Worm (Caenorhabditis elegans) whole organism, L1 larva: ENCODE results near the gene nhr-121.

Experiments
- C04F5.9 ChIP-seq: sonication (generic microtip); optimal IDR thresholded peaks from 2 replicates; lab custom pipeline; 2016; ENCODE audit warnings: missing genetic modification characterization, missing compliant biosample characterization
- F16B12.6 ChIP-seq: fragments of 150-350 bp; optimal IDR thresholded peaks from 2 replicates; lab custom pipeline; 2014; ENCODE audit warnings: missing biosample characterization, missing genetic modification characterization
- Y116A8C.19 ChIP-seq: sonication (generic microtip); optimal IDR thresholded peaks from 2 replicates; lab custom pipeline; 2016; ENCODE audit warnings: missing compliant biosample characterization, missing genetic modification characterization, borderline replicate concordance
- alr-1 ChIP-seq: fragments of 200-800 bp; sonication (Bioruptor generic); optimal IDR thresholded peaks from 2 replicates; lab custom pipeline; 2018; ENCODE audit warnings: borderline replicate concordance, mild to moderate bottlenecking, missing genetic modification characterization, missing compliant biosample characterization
- aly-2 ChIP-seq: fragments of 150-350 bp; optimal IDR thresholded peaks from 2 replicates; lab custom pipeline; 2014; ENCODE audit warnings: missing biosample characterization, missing genetic modification characterization
- blmp-1 ChIP-seq: fragments of 150-350 bp; optimal IDR thresholded peaks from 2 replicates; lab custom pipeline; 2014; ENCODE audit warnings: missing biosample characterization, missing genetic modification characterization
- ceh-82 ChIP-seq, 3 experiments: fragments of 150-350 bp in 1 of 3; sonication (generic microtip) in 2 of 3; optimal IDR thresholded peaks; 2 replicates each; lab custom pipeline; 2014 to 2017; ENCODE audit warnings: missing biosample characterization in 3 of 3, missing genetic modification characterization in 3 of 3
- ceh-88 ChIP-seq: fragments of 200-800 bp; sonication (Bioruptor generic); IDR thresholded peaks from 2 replicates; pipeline ENCODE4 v1.3.6; 2022; ENCODE audit warnings: missing genetic modification characterization, missing compliant biosample characterization
- dpl-1 ChIP-seq, 3 experiments: fragments of 150-350 bp in 2 of 3; sonication (generic microtip) in 1 of 3; optimal IDR thresholded peaks; 2 replicates each; lab custom pipeline; 2014 to 2017; ENCODE audit warnings: missing biosample characterization in 3 of 3, missing genetic modification characterization in 3 of 3, missing genetic modification reagents in 3 of 3
- dsc-1 ChIP-seq: sonication (generic microtip); optimal IDR thresholded peaks from 2 replicates; lab custom pipeline; 2016; ENCODE audit warnings: mild to moderate bottlenecking, missing genetic modification characterization, missing compliant biosample characterization
- efl-1 ChIP-seq, 4 experiments: fragments of 150-350 bp; optimal IDR thresholded peaks in 3 of 4; peaks in 1 of 4; 1 replicate in 1 of 4; 2 replicates in 3 of 4; lab custom pipeline; 2014; ENCODE audit warnings: missing biosample characterization in 2 of 4, missing genetic modification characterization in 2 of 4, missing genetic modification reagents in 2 of 4
- egl-13 ChIP-seq: sonication (generic microtip); optimal IDR thresholded peaks from 2 replicates; lab custom pipeline; 2016; ENCODE audit warnings: missing genotype, missing genetic modification reagents, missing genetic modification characterization, missing compliant biosample characterization
- elt-3 ChIP-seq, 6 experiments: fragments of 150-350 bp in 1 of 6; sonication (generic microtip); optimal IDR thresholded peaks; 2 replicates each; lab custom pipeline; 2017 to 2018; ENCODE audit warnings: missing biosample characterization in 6 of 6, missing genetic modification characterization in 6 of 6, inconsistent platforms in 1 of 6
- fkh-4 ChIP-seq: sonication (generic microtip); optimal IDR thresholded peaks from 2 replicates; lab custom pipeline; 2016; ENCODE audit warnings: missing compliant biosample characterization, missing genetic modification characterization, borderline replicate concordance
- fkh-8 ChIP-seq: sonication (generic microtip); optimal IDR thresholded peaks from 2 replicates; lab custom pipeline; 2016; ENCODE audit warnings: mild to moderate bottlenecking, missing genetic modification characterization, missing compliant biosample characterization
- grh-1 ChIP-seq: fragments of 200-800 bp; sonication (Bioruptor generic); IDR thresholded peaks from 2 replicates; pipeline ENCODE4 v1.3.6; 2022; ENCODE audit warnings: missing genetic modification reagents, missing genetic modification characterization, missing compliant biosample characterization
- irx-1 ChIP-seq: sonication (generic microtip); optimal IDR thresholded peaks from 2 replicates; lab custom pipeline; 2016; ENCODE audit warnings: missing genetic modification characterization, missing compliant biosample characterization
- lin-13 ChIP-seq: fragments of 150-350 bp; optimal IDR thresholded peaks from 2 replicates; lab custom pipeline; 2014; ENCODE audit warnings: missing biosample characterization, missing genetic modification reagents, missing genetic modification characterization
- lin-35 ChIP-seq, 2 experiments: fragments of 150-350 bp; optimal IDR thresholded peaks; 2 replicates each; lab custom pipeline; 2014; ENCODE audit warnings: missing biosample characterization in 2 of 2, missing genetic modification characterization in 2 of 2, missing genetic modification reagents in 2 of 2
- lir-3 ChIP-seq: sonication (generic microtip); optimal IDR thresholded peaks from 2 replicates; lab custom pipeline; 2016; ENCODE audit warnings: mild to moderate bottlenecking, missing genetic modification characterization, moderate library complexity, missing compliant biosample characterization; ENCODE audit not compliant: poor library complexity
- lsy-2 ChIP-seq, 2 experiments: fragments of 150-350 bp; optimal IDR thresholded peaks; 2 replicates each; lab custom pipeline; 2014; ENCODE audit warnings: missing biosample characterization in 2 of 2, missing genetic modification characterization in 2 of 2
- mab-9 ChIP-seq: fragments of 200-800 bp; sonication (Bioruptor generic); IDR thresholded peaks from 2 replicates; pipeline ENCODE4 v1.3.6; 2022; ENCODE audit warnings: missing genetic modification reagents, missing genetic modification characterization, missing compliant biosample characterization
- mef-2 ChIP-seq: fragments of 150-350 bp; optimal IDR thresholded peaks from 2 replicates; lab custom pipeline; 2014; ENCODE audit warnings: missing biosample characterization, missing genetic modification characterization
- nhr-11 ChIP-seq: fragments of 150-350 bp; optimal IDR thresholded peaks from 2 replicates; lab custom pipeline; 2014; ENCODE audit warnings: missing biosample characterization, missing genetic modification characterization
- nhr-12 ChIP-seq: sonication (generic microtip); optimal IDR thresholded peaks from 2 replicates; lab custom pipeline; 2017; ENCODE audit warnings: missing biosample characterization, missing genetic modification characterization
- nhr-19 ChIP-seq: fragments of 200-800 bp; sonication (Bioruptor generic); conservative IDR thresholded peaks from 2 replicates; pipeline ENCODE4 v1.3.6; 2022; ENCODE audit warnings: missing genetic modification characterization, missing compliant biosample characterization
- nhr-47 ChIP-seq: sonication (generic microtip); optimal IDR thresholded peaks from 2 replicates; lab custom pipeline; 2016; ENCODE audit warnings: mild to moderate bottlenecking, missing genetic modification characterization, moderate library complexity, missing compliant biosample characterization
- nhr-76 ChIP-seq: sonication (generic microtip); optimal IDR thresholded peaks from 2 replicates; lab custom pipeline; 2017; ENCODE audit warnings: missing biosample characterization, missing genetic modification characterization
- nhr-77 ChIP-seq: fragments of 150-350 bp; optimal IDR thresholded peaks from 2 replicates; lab custom pipeline; 2014; ENCODE audit warnings: missing biosample characterization, missing genetic modification characterization
- nhr-84 ChIP-seq: sonication (generic microtip); optimal IDR thresholded peaks from 2 replicates; lab custom pipeline; 2017; ENCODE audit warnings: missing biosample characterization, missing genetic modification characterization
- nhr-85 ChIP-seq: sonication (generic microtip); peaks from one replicate; lab custom pipeline; 2016; ENCODE audit warnings: missing genetic modification characterization, inconsistent platforms, missing compliant biosample characterization
- pag-3 ChIP-seq: sonication (generic microtip); optimal IDR thresholded peaks from 2 replicates; lab custom pipeline; 2017; ENCODE audit warnings: missing genetic modification characterization, mild to moderate bottlenecking, missing compliant biosample characterization, antibody characterized with exemption, borderline replicate concordance; ENCODE audit not compliant: insufficient read depth
- pax-3 ChIP-seq: fragments of 200-800 bp; sonication (Bioruptor generic); optimal IDR thresholded peaks from 2 replicates; lab custom pipeline; 2018; ENCODE audit warnings: mild to moderate bottlenecking, missing genetic modification characterization, moderate library complexity, missing compliant biosample characterization
- skn-1 ChIP-seq: fragments of 150-350 bp; optimal IDR thresholded peaks from 2 replicates; lab custom pipeline; 2014; ENCODE audit warnings: missing biosample characterization, missing genetic modification characterization
- snu-23 ChIP-seq: sonication (generic microtip); optimal IDR thresholded peaks from 2 replicates; lab custom pipeline; 2016; ENCODE audit warnings: missing genetic modification characterization, missing compliant biosample characterization
- sptf-1 ChIP-seq: fragments of 150-350 bp; optimal IDR thresholded peaks from 2 replicates; lab custom pipeline; 2014; ENCODE audit warnings: missing biosample characterization, missing genetic modification characterization
- unc-30 ChIP-seq: sonication (generic microtip); optimal IDR thresholded peaks from 2 replicates; lab custom pipeline; 2017; ENCODE audit warnings: missing biosample characterization, missing genetic modification characterization
- vab-15 ChIP-seq: sonication (generic microtip); optimal IDR thresholded peaks from 2 replicates; lab custom pipeline; 2017; ENCODE audit warnings: missing genotype, mild to moderate bottlenecking, missing genetic modification characterization, missing compliant biosample characterization
- xbp-1 ChIP-seq: sonication (generic microtip); optimal IDR thresholded peaks from 2 replicates; lab custom pipeline; 2016; ENCODE audit warnings: missing genetic modification characterization, missing compliant biosample characterization
- zag-1 ChIP-seq: fragments of 150-350 bp; optimal IDR thresholded peaks from 2 replicates; lab custom pipeline; 2014; ENCODE audit warnings: missing biosample characterization, missing genetic modification characterization

Gene nhr-121

ce11 chrIII:2482754-2483153, 28.1 kb upstream of the nhr-121 start:
- no peak for TF ChIP-seq blmp-1
- TF ChIP-seq alr-1 = no peak
- TF ChIP-seq nhr-47 (tag; lab: Kevin White, UChicago) = no peak
- TF ChIP-seq lsy-2 (tag; optimal IDR thresholded peaks at IDR 0.05; lab: Kevin White, UChicago) = no peak
- TF ChIP-seq ceh-82 (tag; optimal IDR thresholded peaks at IDR 0.05; lab: Kevin White, UChicago) = no peak
- no peak for TF ChIP-seq F16B12.6 (tag; lab: Kevin White, UChicago)
- TF ChIP-seq nhr-84 (tag; lab: Kevin White, UChicago) = no peak
- TF ChIP-seq fkh-4 (tag; lab: Kevin White, UChicago) = no peak
- TF ChIP-seq irx-1 (tag; lab: Kevin White, UChicago) = no peak
- TF ChIP-seq fkh-8 = no peak
- no peak for TF ChIP-seq zag-1 (tag; lab: Kevin White, UChicago)
- TF ChIP-seq snu-23 = no peak
- no peak for TF ChIP-seq Y116A8C.19
- TF ChIP-seq ceh-88 (GFP tag; lab: Robert Waterston, UW) = no peak
- no peak for TF ChIP-seq nhr-77 (tag; lab: Kevin White, UChicago)
- no peak for TF ChIP-seq grh-1 (GFP tag; lab: Robert Waterston, UW)
- no peak for TF ChIP-seq vab-15 (tag; lab: Kevin White, UChicago)
- no peak for TF ChIP-seq pag-3 (tag; lab: Kevin White, UChicago)

DNA sequence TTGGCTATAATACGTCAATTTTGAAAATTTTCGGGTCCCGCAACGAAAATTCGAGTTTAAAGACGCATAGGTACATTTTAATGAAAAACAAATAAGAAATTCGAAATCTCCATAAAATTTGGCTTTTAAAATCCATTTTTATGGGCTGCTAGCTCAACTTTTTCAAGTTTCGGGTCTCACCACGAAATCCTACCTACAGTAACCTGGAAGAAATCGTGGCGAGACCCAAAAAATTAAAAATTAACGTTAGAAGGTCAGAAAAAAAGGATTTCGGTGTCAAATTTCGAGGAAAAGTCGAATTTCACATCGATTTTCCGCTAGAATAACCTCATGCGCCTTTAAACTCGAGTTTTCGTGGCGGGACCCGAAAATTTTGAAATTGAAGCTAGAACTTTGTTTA, 27.6 kb upstream of the nhr-121 start:
- peak; percentile 30 to 61 for TF ChIP-seq lsy-2 (tag; optimal IDR thresholded peaks at IDR 0.05; lab: Kevin White, UChicago)
- no peak for TF ChIP-seq aly-2 (tag; lab: Kevin White, UChicago)
- TF ChIP-seq nhr-19 (GFP tag; lab: Robert Waterston, UW) = no peak
- no peak for TF ChIP-seq nhr-12 (tag; lab: Kevin White, UChicago)
- TF ChIP-seq elt-3 (tag; optimal IDR thresholded peaks at IDR 0.05; lab: Kevin White, UChicago) = no peak
- TF ChIP-seq mef-2 = no peak
- no peak for TF ChIP-seq pax-3
- TF ChIP-seq nhr-85 (tag; lab: Kevin White, UChicago) = peak; percentile 58
- peak; percentile 51 for TF ChIP-seq lin-13 (GFP tag; lab: Kevin White, UChicago)

- no peak for TF ChIP-seq sptf-1 (tag; lab: Kevin White, UChicago)
- TF ChIP-seq skn-1 (tag; lab: Kevin White, UChicago) = no peak
- no peak for TF ChIP-seq mab-9
- no peak for TF ChIP-seq nhr-19 (GFP tag; lab: Robert Waterston, UW)
- TF ChIP-seq nhr-11 = no peak
- no peak for TF ChIP-seq egl-13 (tag; lab: Kevin White, UChicago)
- no peak for TF ChIP-seq unc-30
- no peak for TF ChIP-seq Y116A8C.19
- no peak for TF ChIP-seq lin-35 (GFP tag; optimal IDR thresholded peaks at IDR 0.05; lab: Kevin White, UChicago)
- TF ChIP-seq dsc-1 (tag; lab: Kevin White, UChicago) = no peak
Observed at ce11 chrIII:2478605-2479004, 24.0 kb upstream of the nhr-121 start.

DNA sequence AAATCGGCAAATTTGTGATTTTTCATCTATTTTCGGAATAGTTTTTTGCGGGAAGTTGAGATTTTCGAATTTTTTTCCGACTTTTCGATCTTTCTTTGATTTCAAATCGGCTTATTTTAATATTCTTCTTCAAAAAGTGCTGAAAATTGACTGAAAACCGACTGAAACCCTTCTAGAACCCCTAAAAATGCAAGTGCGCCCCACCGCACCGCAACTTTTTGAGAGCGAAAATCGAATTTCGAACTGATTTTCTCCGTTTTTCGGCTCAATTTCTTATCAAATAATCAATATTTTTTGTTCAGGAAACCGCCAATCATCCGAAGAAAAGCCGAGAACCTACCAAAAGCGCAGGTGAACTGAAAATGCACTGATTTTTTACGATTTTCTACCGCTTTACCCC, 22.7 kb upstream of the nhr-121 start:
- no peak for TF ChIP-seq nhr-76 (tag; lab: Kevin White, UChicago)
- TF ChIP-seq lin-13 (GFP tag; lab: Kevin White, UChicago) = no peak
- TF ChIP-seq mef-2 = no peak
- peak in 2 of 3 experiments; percentile 38 to 53 for TF ChIP-seq dpl-1 (GFP tag; optimal IDR thresholded peaks at IDR 0.05; lab: Kevin White, UChicago)
- TF ChIP-seq xbp-1 (tag; lab: Kevin White, UChicago) = no peak
- no peak for TF ChIP-seq C04F5.9 (tag; lab: Kevin White, UChicago)
- TF ChIP-seq lin-35 (GFP tag; optimal IDR thresholded peaks at IDR 0.05; lab: Kevin White, UChicago) = peak in 1 of 2 experiments; percentile 73
- peak; percentile 35 to 57 for TF ChIP-seq efl-1 (optimal IDR thresholded peaks at IDR 0.05; lab: Kevin White, UChicago)
- peak; percentile 67 to 96 for TF ChIP-seq efl-1 (GFP tag; optimal IDR thresholded peaks at IDR 0.05 in 1 of 2; lab: Kevin White, UChicago)
- TF ChIP-seq lir-3 (tag; lab: Kevin White, UChicago) = no peak
